Fruit fly (Drosophila melanogaster): Measurements from ENCODE around the gene Dhrs4.

The Dhrs4 gene

dm6 chr3L:5127609-5128008 is 13.8 kb downstream of the Dhrs4 start:
- TF ChIP-seq nom (GFP tag; optimal IDR thresholded peaks at IDR 0.05), result peak; percentile 3
- TF ChIP-seq vvl (GFP tag; IDR thresholded peaks at IDR 0.05), result peak; percentile 76
- TF ChIP-seq Lim3 (GFP tag; IDR thresholded peaks at IDR 0.05), result no peak
- peak; percentile 61 for TF ChIP-seq kni (GFP tag; optimal IDR thresholded peaks at IDR 0.05)
- TF ChIP-seq unpg (GFP tag; optimal IDR thresholded peaks at IDR 0.05), result no peak

- peak; percentile 46; the same call in 1 of the 2 replicates for TF ChIP-seq crol (GFP tag; IDR thresholded peaks at IDR 0.05)
- TF ChIP-seq CTCF (GFP tag; optimal IDR thresholded peaks at IDR 0.05), result peak; percentile 82
- no peak for TF ChIP-seq CG5245 (GFP tag; optimal IDR thresholded peaks at IDR 0.05)
- 0 out of 3 replicates have a peak, but pooled peaks have one; percentile 23 for TF ChIP-seq vnd (GFP tag; IDR thresholded peaks at IDR 0.05; ENCODE audit: partially characterized antibody)
- TF ChIP-seq Ets65A (GFP tag), result peak; percentile 10
- no peak for TF ChIP-seq Blimp-1 (GFP tag; optimal IDR thresholded peaks at IDR 0.05)
- no peak for TF ChIP-seq CG17829 (tag; optimal IDR thresholded peaks at IDR 0.05)
Observed at dm6 chr3L:5125202-5125601, 16.2 kb downstream of the Dhrs4 start.

dm6 chr3L:5102050-5102449 is 39.4 kb downstream of the Dhrs4 start:
- TF ChIP-seq al (GFP tag; IDR thresholded peaks at IDR 0.05), result no peak
- peak; percentile 91 for TF ChIP-seq CG15514 (GFP tag; optimal IDR thresholded peaks at IDR 0.05)
- no peak for TF ChIP-seq Camta (GFP tag; optimal IDR thresholded peaks at IDR 0.05)
- TF ChIP-seq CG2120 (GFP tag; optimal IDR thresholded peaks at IDR 0.05), result no peak
- TF ChIP-seq Aef1 (GFP tag; IDR thresholded peaks at IDR 0.05), result no peak

- TF ChIP-seq Ets97D (GFP tag; optimal IDR thresholded peaks at IDR 0.05) (peak; percentile 87), sens-2 (GFP tag; IDR thresholded peaks at IDR 0.05) (peak; percentile 18; the same call in 1 of the 2 replicates), CG12236 (GFP tag; optimal IDR thresholded peaks at IDR 0.05) (no peak), CG1024 (GFP tag; IDR thresholded peaks at IDR 0.05) (peak; percentile 36; the same call in 1 of the 2 replicates), CG12219 (GFP tag; optimal IDR thresholded peaks at IDR 0.05) (peak; percentile 42), Mrtf (GFP tag; IDR thresholded peaks at IDR 0.05) (no peak), CG15514 (GFP tag; optimal IDR thresholded peaks at IDR 0.05) (peak; percentile 31), stwl (tag; optimal IDR thresholded peaks at IDR 0.05) (peak; percentile 38), MTF-1 (GFP tag; optimal IDR thresholded peaks at IDR 0.05; ENCODE audit: borderline replicate concordance) (peak; percentile 56), CG7271 (tag; optimal IDR thresholded peaks at IDR 0.05) (peak; percentile 69), al (GFP tag; IDR thresholded peaks at IDR 0.05) (no peak), ci (GFP tag; IDR thresholded peaks at IDR 0.05) (peak; percentile 81), CG6791 (GFP tag; IDR thresholded peaks at IDR 0.05; ENCODE audit: partially characterized antibody) (no peak), sens (GFP tag) (peak; percentile 75), tx (GFP tag; optimal IDR thresholded peaks at IDR 0.05) (no peak), NfI (GFP tag; optimal IDR thresholded peaks at IDR 0.05) (peak; percentile 45), Aef1 (GFP tag; IDR thresholded peaks at IDR 0.05) (no peak), caup (GFP tag; optimal IDR thresholded peaks at IDR 0.05; ENCODE audit: severe bottlenecking) (peak; percentile 8)
Observed at dm6 chr3L:5096674-5097073, 44.8 kb downstream of the Dhrs4 start.
